Worm (Caenorhabditis elegans) whole organism, L1 larva: ENCODE data around the gene T27A10.2.

Experiments used
- C16A3.4 ChIP-seq: fragments of 150-350 bp; optimal IDR thresholded peaks from 2 replicates; lab custom pipeline; 2014; ENCODE audit warnings: missing biosample characterization, missing genetic modification characterization
- aly-2 ChIP-seq: fragments of 150-350 bp; optimal IDR thresholded peaks from 2 replicates; lab custom pipeline; 2014; ENCODE audit warnings: missing biosample characterization, missing genetic modification characterization
- ama-1 ChIP-seq: fragments of 150-350 bp; optimal IDR thresholded peaks from 2 replicates; lab custom pipeline; 2014
- mdl-1 ChIP-seq, 2 experiments: fragments of 150-350 bp; optimal IDR thresholded peaks; 2 replicates each; lab custom pipeline; 2014 to 2017; ENCODE audit warnings: missing biosample characterization in 2 of 2, missing genetic modification characterization in 2 of 2, inconsistent platforms in 1 of 2
- mep-1 ChIP-seq: fragments of 150-350 bp; optimal IDR thresholded peaks from 2 replicates; lab custom pipeline; 2014; ENCODE audit warnings: missing biosample characterization, missing genetic modification characterization
- nhr-237 ChIP-seq: fragments of 150-350 bp; optimal IDR thresholded peaks from 2 replicates; lab custom pipeline; 2014; ENCODE audit warnings: missing biosample characterization, missing genetic modification characterization
- pqm-1 ChIP-seq: sonication (generic microtip); optimal IDR thresholded peaks from 3 replicates; lab custom pipeline; 2017; ENCODE audit warnings: missing biosample characterization, missing genetic modification characterization
- tbx-2 ChIP-seq: sonication (generic microtip); optimal IDR thresholded peaks from 2 replicates; lab custom pipeline; 2016; ENCODE audit warnings: missing genetic modification characterization, missing compliant biosample characterization
- unc-86 ChIP-seq: sonication (generic microtip); optimal IDR thresholded peaks from 2 replicates; lab custom pipeline; 2016; ENCODE audit warnings: missing genetic modification characterization, missing compliant biosample characterization
- zag-1 ChIP-seq: fragments of 150-350 bp; optimal IDR thresholded peaks from 2 replicates; lab custom pipeline; 2014; ENCODE audit warnings: missing biosample characterization, missing genetic modification characterization

DNA sequence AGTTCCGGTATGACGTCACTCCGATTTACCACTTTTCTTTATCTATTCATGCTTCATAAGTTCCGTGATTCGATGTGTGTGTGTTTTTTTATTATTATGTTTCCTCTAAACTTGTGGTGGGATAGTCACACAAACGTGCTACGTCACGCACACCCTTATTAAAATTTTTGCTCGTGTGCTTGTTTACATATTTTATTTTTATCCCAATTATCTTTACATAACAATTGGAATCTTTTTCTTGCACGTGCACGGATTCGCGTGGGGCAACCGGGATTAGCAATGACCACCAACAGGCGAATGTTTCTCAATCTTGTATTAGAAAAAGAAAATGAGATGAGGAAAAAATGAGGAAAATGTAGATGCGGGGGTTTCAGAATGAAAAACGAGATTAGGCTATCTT lies 4.8 kb downstream of the T27A10.2 start:
- TF ChIP-seq mdl-1 (tag; optimal IDR thresholded peaks at IDR 0.05; lab: Kevin White, UChicago), result no peak
- no peak for TF ChIP-seq tbx-2
- no peak for TF ChIP-seq ama-1
- TF ChIP-seq mep-1 (tag; lab: Kevin White, UChicago), result no peak
- TF ChIP-seq C16A3.4 (tag; lab: Kevin White, UChicago), result no peak
- no peak for TF ChIP-seq nhr-237 (tag; lab: Kevin White, UChicago)
- no peak for TF ChIP-seq unc-86
- no peak for TF ChIP-seq pqm-1 (tag; lab: Kevin White, UChicago)
- no peak for TF ChIP-seq aly-2
- TF ChIP-seq zag-1 (tag; lab: Kevin White, UChicago), result no peak
